Worm (Caenorhabditis elegans) whole organism, young adult: Measurements from ENCODE around the gene srt-29.

ENCODE experiments used
- B0019.2 ChIP-seq: fragments of 200-800 bp; sonication (Bioruptor generic); conservative IDR thresholded peaks from 2 replicates; pipeline ENCODE4 v1.3.6; 2022; ENCODE audit warnings: missing genetic modification reagents, missing genetic modification characterization, missing compliant biosample characterization
- B0336.3 ChIP-seq: fragments of 200-800 bp; sonication (Bioruptor generic); IDR thresholded peaks from 2 replicates; pipeline ENCODE4 v1.3.6; 2022; ENCODE audit warnings: missing genetic modification characterization, missing compliant biosample characterization
- C06A6.2 ChIP-seq: fragments of 200-800 bp; sonication (Bioruptor generic); conservative IDR thresholded peaks from 2 replicates; pipeline ENCODE4 v1.3.6; 2022; ENCODE audit warnings: missing genetic modification characterization, missing compliant biosample characterization
- F23B12.7 ChIP-seq: sonication (generic microtip); optimal IDR thresholded peaks from 2 replicates; lab custom pipeline; 2017; ENCODE audit warnings: missing genetic modification characterization, mild to moderate bottlenecking, missing compliant biosample characterization, antibody characterized with exemption, moderate library complexity; ENCODE audit not compliant: insufficient read depth
- F39B2.1 ChIP-seq: fragments of 200-800 bp; sonication (Bioruptor generic); IDR thresholded peaks from 2 replicates; pipeline ENCODE4 v1.3.6; 2022; ENCODE audit warnings: missing genetic modification reagents, missing genetic modification characterization, missing compliant biosample characterization
- F49E8.2 ChIP-seq: sonication (generic microtip); optimal IDR thresholded peaks from 3 replicates; lab custom pipeline; 2017; ENCODE audit warnings: missing genetic modification characterization, mild to moderate bottlenecking, missing compliant biosample characterization, antibody characterized with exemption, moderate library complexity; ENCODE audit not compliant: insufficient read depth
- F52B5.7 ChIP-seq: sonication (generic microtip); optimal IDR thresholded peaks from 2 replicates; lab custom pipeline; 2016; ENCODE audit warnings: mild to moderate bottlenecking, missing genetic modification characterization, missing compliant biosample characterization
- F57A8.1 ChIP-seq: fragments of 200-800 bp; sonication (Bioruptor generic); optimal IDR thresholded peaks from 2 replicates; lab custom pipeline; 2018; ENCODE audit warnings: mild to moderate bottlenecking, missing genetic modification characterization, moderate library complexity, missing compliant biosample characterization
- K11D2.4 ChIP-seq: fragments of 200-800 bp; sonication (Bioruptor generic); IDR thresholded peaks from 2 replicates; pipeline ENCODE4 v1.3.6; 2022; ENCODE audit warnings: missing genetic modification reagents, missing genetic modification characterization, missing compliant biosample characterization
- K12H6.12 ChIP-seq: fragments of 200-800 bp; sonication (Bioruptor generic); optimal IDR thresholded peaks from 2 replicates; lab custom pipeline; 2018; ENCODE audit warnings: mild to moderate bottlenecking, missing genetic modification characterization, missing compliant biosample characterization
- T26A5.8 ChIP-seq: sonication (generic microtip); optimal IDR thresholded peaks from 2 replicates; lab custom pipeline; 2016; ENCODE audit warnings: missing genetic modification characterization, missing compliant biosample characterization
- Y56A3A.18 ChIP-seq: fragments of 200-800 bp; sonication (Bioruptor generic); IDR thresholded peaks from 2 replicates; pipeline ENCODE4 v1.3.6; 2022; ENCODE audit warnings: missing genetic modification reagents, missing genetic modification characterization, missing compliant biosample characterization
- Y95B8A.8 ChIP-seq: fragments of 200-800 bp; sonication (Bioruptor generic); IDR thresholded peaks from 2 replicates; pipeline ENCODE4 v1.3.6; 2022; ENCODE audit warnings: missing genetic modification reagents, missing genetic modification characterization, missing compliant biosample characterization
- ZK185.1 ChIP-seq: sonication (generic microtip); optimal IDR thresholded peaks from 2 replicates; lab custom pipeline; 2016; ENCODE audit warnings: mild to moderate bottlenecking, missing genetic modification characterization, missing compliant biosample characterization; ENCODE audit not compliant: poor library complexity, severe bottlenecking
- akir-1 ChIP-seq: fragments of 200-800 bp; sonication (Bioruptor generic); optimal IDR thresholded peaks from 2 replicates; lab custom pipeline; 2018; ENCODE audit warnings: mild to moderate bottlenecking, missing genetic modification characterization, moderate library complexity, missing compliant biosample characterization
- ama-1 ChIP-seq, 3 experiments: fragments of 150-350 bp in 1 of 3; sonication (generic microtip) in 2 of 3; optimal IDR thresholded peaks; 2 replicates each; lab custom pipeline; 2014 to 2018; ENCODE audit warnings: missing biosample characterization in 2 of 3, missing genetic modification characterization in 2 of 3, missing genetic modification reagents in 2 of 3
- aptf-2 ChIP-seq: fragments of 200-800 bp; sonication (Bioruptor generic); conservative IDR thresholded peaks from 2 replicates; pipeline ENCODE4 v1.3.6; 2022; ENCODE audit warnings: missing genetic modification reagents, missing genetic modification characterization, missing compliant biosample characterization
- aptf-3 ChIP-seq: fragments of 200-800 bp; sonication (Bioruptor generic); IDR thresholded peaks from 2 replicates; pipeline ENCODE4 v1.3.6; 2022; ENCODE audit warnings: missing genetic modification characterization, missing compliant biosample characterization
- athp-1 ChIP-seq: sonication (generic microtip); optimal IDR thresholded peaks from 2 replicates; lab custom pipeline; 2017; ENCODE audit warnings: mild to moderate bottlenecking, missing genetic modification characterization, missing compliant biosample characterization
- bed-1 ChIP-seq: fragments of 200-800 bp; sonication (Bioruptor generic); IDR thresholded peaks from 2 replicates; pipeline ENCODE4 v1.3.6; 2022; ENCODE audit warnings: missing genetic modification reagents, missing genetic modification characterization, missing compliant biosample characterization
- ceh-100 ChIP-seq: fragments of 200-800 bp; sonication (Bioruptor generic); IDR thresholded peaks from 2 replicates; pipeline ENCODE4 v1.3.6; 2022; ENCODE audit warnings: missing genetic modification reagents, missing genetic modification characterization, missing compliant biosample characterization
- ceh-27 ChIP-seq: fragments of 200-800 bp; sonication (Bioruptor generic); optimal IDR thresholded peaks from 2 replicates; lab custom pipeline; 2018; ENCODE audit warnings: mild to moderate bottlenecking, missing genetic modification characterization, moderate library complexity, missing compliant biosample characterization
- ceh-91 ChIP-seq: fragments of 200-800 bp; sonication (Bioruptor generic); IDR thresholded peaks from 2 replicates; pipeline ENCODE4 v1.3.6; 2022; ENCODE audit warnings: missing genetic modification reagents, missing genetic modification characterization, missing compliant biosample characterization
- dox-1 ChIP-seq: fragments of 200-800 bp; sonication (Bioruptor generic); IDR thresholded peaks from 2 replicates; pipeline ENCODE4 v1.3.6; 2022; ENCODE audit warnings: missing genetic modification reagents, missing genetic modification characterization, missing compliant biosample characterization
- dpl-1 ChIP-seq: fragments of 150-350 bp; optimal IDR thresholded peaks from 2 replicates; lab custom pipeline; 2014; ENCODE audit warnings: missing biosample characterization, missing genetic modification reagents, missing genetic modification characterization
- efl-1 ChIP-seq: fragments of 150-350 bp; optimal IDR thresholded peaks from 2 replicates; lab custom pipeline; 2014; ENCODE audit warnings: missing biosample characterization, missing genetic modification reagents, missing genetic modification characterization
- egl-18 ChIP-seq: fragments of 200-800 bp; sonication (Bioruptor generic); IDR thresholded peaks from 2 replicates; pipeline ENCODE4 v1.3.6; 2022; ENCODE audit warnings: missing genetic modification reagents, missing genetic modification characterization, missing compliant biosample characterization
- egl-44 ChIP-seq: fragments of 200-800 bp; sonication (Bioruptor generic); IDR thresholded peaks from 2 replicates; pipeline ENCODE4 v1.3.6; 2022; ENCODE audit warnings: missing genetic modification reagents, missing genetic modification characterization, missing compliant biosample characterization
- hlh-12 ChIP-seq: sonication (generic microtip); optimal IDR thresholded peaks from 2 replicates; lab custom pipeline; 2016; ENCODE audit warnings: missing genetic modification characterization, missing compliant biosample characterization
- hmg-1.2 ChIP-seq: fragments of 200-800 bp; sonication (Bioruptor generic); IDR thresholded peaks from 2 replicates; pipeline ENCODE4 v1.3.6; 2022; ENCODE audit warnings: missing genetic modification reagents, missing genetic modification characterization, missing compliant biosample characterization
- lin-40 ChIP-seq: sonication (generic microtip); optimal IDR thresholded peaks from 2 replicates; lab custom pipeline; 2016; ENCODE audit warnings: missing genetic modification characterization, mild to moderate bottlenecking, missing compliant biosample characterization, missing genotype, missing genetic modification reagents
- lin-54 ChIP-seq: fragments of 200-800 bp; sonication (Bioruptor generic); optimal IDR thresholded peaks from 2 replicates; lab custom pipeline; 2018; ENCODE audit warnings: mild to moderate bottlenecking, missing genetic modification characterization, missing compliant biosample characterization
- lir-1 ChIP-seq: fragments of 200-800 bp; sonication (Bioruptor generic); conservative IDR thresholded peaks from 2 replicates; pipeline ENCODE4 v1.3.6; 2022; ENCODE audit warnings: missing genetic modification reagents, missing genetic modification characterization, missing compliant biosample characterization
- madf-10 ChIP-seq: sonication (generic microtip); optimal IDR thresholded peaks from 2 replicates; lab custom pipeline; 2016; ENCODE audit warnings: mild to moderate bottlenecking, missing genetic modification characterization, missing compliant biosample characterization
- madf-8 ChIP-seq: fragments of 200-800 bp; sonication (Bioruptor generic); conservative IDR thresholded peaks from 2 replicates; pipeline ENCODE4 v1.3.6; 2022; ENCODE audit warnings: missing genetic modification reagents, missing genetic modification characterization, missing compliant biosample characterization
- mcd-1 ChIP-seq: fragments of 200-800 bp; sonication (Bioruptor generic); IDR thresholded peaks from 2 replicates; pipeline ENCODE4 v1.3.6; 2022; ENCODE audit warnings: missing genetic modification reagents, missing genetic modification characterization, missing compliant biosample characterization
- nhr-179 ChIP-seq: sonication (generic microtip); optimal IDR thresholded peaks from 2 replicates; lab custom pipeline; 2016; ENCODE audit warnings: mild to moderate bottlenecking, missing genetic modification characterization, missing compliant biosample characterization
- nhr-27 ChIP-seq: fragments of 200-800 bp; sonication (Bioruptor generic); optimal IDR thresholded peaks from 2 replicates; lab custom pipeline; 2018; ENCODE audit warnings: mild to moderate bottlenecking, missing genetic modification characterization, moderate library complexity, missing compliant biosample characterization
- nhr-80 ChIP-seq: sonication (generic microtip); optimal IDR thresholded peaks from 2 replicates; lab custom pipeline; 2016; ENCODE audit warnings: missing genetic modification characterization, missing compliant biosample characterization
- pha-4 ChIP-seq: fragments of 150-350 bp; sonication (generic microtip); optimal IDR thresholded peaks from 2 replicates; lab custom pipeline; 2014; ENCODE audit warnings: missing biosample characterization, missing genetic modification reagents, missing genetic modification characterization
- rcor-1 ChIP-seq: fragments of 200-800 bp; sonication (Bioruptor generic); IDR thresholded peaks from 2 replicates; pipeline ENCODE4 v1.3.6; 2022; ENCODE audit warnings: missing genetic modification reagents, missing genetic modification characterization, missing compliant biosample characterization
- sdz-38 ChIP-seq: sonication (generic microtip); optimal IDR thresholded peaks from 2 replicates; lab custom pipeline; 2016; ENCODE audit warnings: missing genotype, missing genetic modification characterization, missing compliant biosample characterization
- sea-2 ChIP-seq: fragments of 200-800 bp; sonication (Bioruptor generic); IDR thresholded peaks from 2 replicates; pipeline ENCODE4 v1.3.6; 2022; ENCODE audit warnings: missing genetic modification characterization, missing compliant biosample characterization
- snpc-1.1 ChIP-seq: sonication (generic microtip); optimal IDR thresholded peaks from 2 replicates; lab custom pipeline; 2017; ENCODE audit warnings: missing genetic modification characterization, mild to moderate bottlenecking, missing compliant biosample characterization, antibody characterized with exemption, moderate library complexity, missing genotype, missing genetic modification reagents; ENCODE audit not compliant: insufficient read depth
- snpc-4 ChIP-seq, 5 experiments: fragments of 150-350 bp in 1 of 5; sonication (generic microtip) in 4 of 5; optimal IDR thresholded peaks; 2 replicates each; lab custom pipeline; 2014 to 2018; ENCODE audit warnings: missing genetic modification characterization in 5 of 5, missing biosample characterization in 3 of 5, antibody characterized with exemption in 2 of 5, mild to moderate bottlenecking in 2 of 5, missing compliant biosample characterization in 2 of 5, missing genotype in 2 of 5, moderate library complexity in 2 of 5, missing genetic modification reagents in 1 of 5
- somi-1 ChIP-seq: fragments of 200-800 bp; sonication (Bioruptor generic); optimal IDR thresholded peaks from 2 replicates; lab custom pipeline; 2018; ENCODE audit warnings: mild to moderate bottlenecking, missing genetic modification characterization, missing compliant biosample characterization
- sptf-2 ChIP-seq: fragments of 200-800 bp; sonication (Bioruptor generic); optimal IDR thresholded peaks from 2 replicates; lab custom pipeline; 2018; ENCODE audit warnings: mild to moderate bottlenecking, missing genetic modification characterization, missing compliant biosample characterization
- tbp1 ChIP-seq: fragments of 200-800 bp; sonication (Bioruptor generic); optimal IDR thresholded peaks from 2 replicates; lab custom pipeline; 2018; ENCODE audit warnings: mild to moderate bottlenecking, missing genetic modification characterization, missing compliant biosample characterization

The srt-29 gene

ce11 chrV:2694389-2694788 lies 24.5 kb downstream of the srt-29 start, which contains the start of gene Y45G12B.2:
Gene Y45G12B.2 (plus strand): TSS chrV:2694771.
- peak; percentile 41; the same call in 1 of the 2 replicates for TF ChIP-seq Y95B8A.8
- TF ChIP-seq lir-1 (GFP tag; lab: Robert Waterston, UW) = no peak
- TF ChIP-seq athp-1 = peak; percentile 6
- TF ChIP-seq nhr-27 (tag; lab: Kevin White, UChicago) = no peak
- no peak for TF ChIP-seq Y56A3A.18 (GFP tag; lab: Robert Waterston, UW)
- TF ChIP-seq ceh-27 = peak; percentile 3
- no peak for TF ChIP-seq snpc-4 (GFP tag; optimal IDR thresholded peaks at IDR 0.05; lab: Kevin White, UChicago)
- peak in 2 of 4 experiments; percentile 58 to 69 for TF ChIP-seq snpc-4 (tag; optimal IDR thresholded peaks at IDR 0.05; lab: Kevin White, UChicago)
- no peak for TF ChIP-seq K12H6.12
- peak; percentile 73 for TF ChIP-seq lin-54 (GFP tag; lab: Kevin White, UChicago)
- TF ChIP-seq sea-2 (GFP tag; lab: Robert Waterston, UW) = no peak
- peak; percentile 81 for TF ChIP-seq dox-1 (GFP tag; lab: Robert Waterston, UW)
- TF ChIP-seq aptf-3 (GFP tag; lab: Robert Waterston, UW) = no peak
- no peak for TF ChIP-seq F57A8.1 (GFP tag; lab: Kevin White, UChicago)
- TF ChIP-seq sptf-2 (GFP tag; lab: Kevin White, UChicago) = no peak
- no peak for TF ChIP-seq ceh-100
- peak; percentile 53; the same call in 1 of the 2 replicates for TF ChIP-seq B0336.3 (GFP tag; lab: Robert Waterston, UW)
- peak; percentile 53 for TF ChIP-seq efl-1
- no peak for TF ChIP-seq sdz-38 (tag; lab: Kevin White, UChicago)
- peak; percentile 46; the same call in 1 of the 2 replicates for TF ChIP-seq hmg-1.2 (GFP tag; lab: Robert Waterston, UW)
- no peak for TF ChIP-seq akir-1 (GFP tag; lab: Kevin White, UChicago)
- TF ChIP-seq rcor-1 (GFP tag; lab: Robert Waterston, UW) = no peak
- TF ChIP-seq madf-10 = no peak
- TF ChIP-seq T26A5.8 (tag; lab: Kevin White, UChicago) = no peak
- TF ChIP-seq somi-1 (GFP tag; lab: Kevin White, UChicago) = no peak
- TF ChIP-seq egl-18 = no peak
- no peak for TF ChIP-seq ceh-91 (GFP tag; lab: Robert Waterston, UW)
- no peak for TF ChIP-seq snpc-1.1 (tag; lab: Kevin White, UChicago)
- TF ChIP-seq ZK185.1 (tag; lab: Kevin White, UChicago) = no peak
- no peak for TF ChIP-seq B0019.2 (GFP tag; lab: Robert Waterston, UW)
- TF ChIP-seq F23B12.7 = peak; percentile 88
- TF ChIP-seq egl-44 = no peak
- no peak for TF ChIP-seq pha-4 (tag; lab: Kevin White, UChicago)
- TF ChIP-seq lin-40 (tag; lab: Kevin White, UChicago) = peak; percentile 37
- TF ChIP-seq C06A6.2 (GFP tag; lab: Robert Waterston, UW) = no peak
- peak; percentile 36 for TF ChIP-seq nhr-80 (tag; lab: Kevin White, UChicago)
- no peak for TF ChIP-seq K11D2.4
- no peak for TF ChIP-seq hlh-12
- TF ChIP-seq F52B5.7 (tag; lab: Kevin White, UChicago) = no peak
- TF ChIP-seq nhr-179 (tag; lab: Kevin White, UChicago) = no peak
- no peak for TF ChIP-seq bed-1 (GFP tag; lab: Robert Waterston, UW)
- TF ChIP-seq F49E8.2 (tag; lab: Kevin White, UChicago) = no peak
- no peak; the same call in 1 of the 2 replicates for TF ChIP-seq madf-8 (GFP tag; lab: Robert Waterston, UW)
- TF ChIP-seq tbp1 (GFP tag; lab: Kevin White, UChicago) = peak; percentile 41
- TF ChIP-seq dpl-1 (GFP tag; lab: Kevin White, UChicago) = peak; percentile 50
- no peak for TF ChIP-seq F39B2.1 (GFP tag; lab: Robert Waterston, UW)
- TF ChIP-seq aptf-2 (GFP tag; lab: Robert Waterston, UW) = no peak
- no peak for TF ChIP-seq ama-1 (optimal IDR thresholded peaks at IDR 0.05; lab: Kevin White, UChicago)
- no peak for TF ChIP-seq ama-1 (GFP tag; optimal IDR thresholded peaks at IDR 0.05; lab: Kevin White, UChicago)
- TF ChIP-seq mcd-1 (GFP tag; lab: Robert Waterston, UW) = peak; percentile 75
